Fruit fly (Drosophila melanogaster): Measurements from ENCODE around the gene Cyp12a4.

DNA sequence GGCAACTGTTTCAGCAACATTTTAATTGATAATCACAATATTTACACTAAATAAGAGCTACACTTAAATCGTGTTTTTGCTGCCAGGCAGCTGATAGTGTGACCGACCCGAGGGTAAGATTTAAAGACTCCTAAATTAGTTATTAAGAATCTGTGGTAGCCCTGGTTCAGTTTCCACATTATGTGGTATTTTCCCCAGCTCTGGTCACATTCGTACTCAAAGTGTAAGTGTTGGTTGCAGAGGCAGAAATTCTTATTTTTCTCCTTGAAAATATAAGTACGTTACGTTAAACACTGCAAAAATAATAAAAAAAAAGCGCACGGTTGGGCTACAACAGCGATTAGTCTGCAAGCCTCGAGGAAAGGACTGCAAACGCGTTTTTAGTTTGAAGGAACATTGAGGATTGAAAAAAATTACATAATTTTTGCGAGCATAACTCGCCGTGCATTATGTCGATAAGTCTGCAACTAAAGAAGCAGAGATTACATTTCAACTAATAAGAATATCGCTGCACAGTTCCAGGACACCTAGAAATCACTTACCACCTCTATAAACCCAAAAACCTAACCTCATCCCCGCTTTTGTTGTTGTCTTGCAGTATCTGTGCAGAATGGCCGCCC is 40.0 kb upstream of the Cyp12a4 start, which contains the start of the genes mRpL55 and ATPsynD:
- no peak for TF ChIP-seq h (optimal IDR thresholded peaks at IDR 0.05)
- no peak for TF ChIP-seq Myc (optimal IDR thresholded peaks at IDR 0.05)
- TF ChIP-seq psq (optimal IDR thresholded peaks at IDR 0.05) = no peak
- TF ChIP-seq ttk (optimal IDR thresholded peaks at IDR 0.05) = no peak
- no peak for TF ChIP-seq Sin3A (optimal IDR thresholded peaks at IDR 0.05)
